Worm (Caenorhabditis elegans) whole organism, young adult: ENCODE results near the gene Y73C8C.12.

ENCODE experiments used
- B0035.1 ChIP-seq: sonication (generic microtip); optimal IDR thresholded peaks from 2 replicates; lab custom pipeline; 2016; ENCODE audit warnings: missing genetic modification characterization, mild to moderate bottlenecking, missing compliant biosample characterization, missing genotype, missing genetic modification reagents
- C17E4.6 ChIP-seq: fragments of 200-800 bp; sonication (Bioruptor generic); IDR thresholded peaks from 2 replicates; pipeline ENCODE4 v1.3.6; 2022; ENCODE audit warnings: missing genetic modification reagents, missing genetic modification characterization, missing compliant biosample characterization
- F23B12.7 ChIP-seq: sonication (generic microtip); optimal IDR thresholded peaks from 2 replicates; lab custom pipeline; 2017; ENCODE audit warnings: missing genetic modification characterization, mild to moderate bottlenecking, missing compliant biosample characterization, antibody characterized with exemption, moderate library complexity; ENCODE audit not compliant: insufficient read depth
- F33H1.4 ChIP-seq: fragments of 200-800 bp; sonication (Bioruptor generic); IDR thresholded peaks from 2 replicates; pipeline ENCODE4 v1.3.6; 2022; ENCODE audit warnings: missing genetic modification reagents, missing genetic modification characterization, missing compliant biosample characterization
- F37B4.10 ChIP-seq: fragments of 200-800 bp; sonication (Bioruptor generic); IDR thresholded peaks from 2 replicates; pipeline ENCODE4 v1.3.6; 2022; ENCODE audit warnings: missing genetic modification characterization, missing compliant biosample characterization
- F39B2.1 ChIP-seq: fragments of 200-800 bp; sonication (Bioruptor generic); IDR thresholded peaks from 2 replicates; pipeline ENCODE4 v1.3.6; 2022; ENCODE audit warnings: missing genetic modification reagents, missing genetic modification characterization, missing compliant biosample characterization
- F49E8.2 ChIP-seq: sonication (generic microtip); optimal IDR thresholded peaks from 3 replicates; lab custom pipeline; 2017; ENCODE audit warnings: missing genetic modification characterization, mild to moderate bottlenecking, missing compliant biosample characterization, antibody characterized with exemption, moderate library complexity; ENCODE audit not compliant: insufficient read depth
- F57A8.1 ChIP-seq: fragments of 200-800 bp; sonication (Bioruptor generic); optimal IDR thresholded peaks from 2 replicates; lab custom pipeline; 2018; ENCODE audit warnings: mild to moderate bottlenecking, missing genetic modification characterization, moderate library complexity, missing compliant biosample characterization
- T26A5.8 ChIP-seq: sonication (generic microtip); optimal IDR thresholded peaks from 2 replicates; lab custom pipeline; 2016; ENCODE audit warnings: missing genetic modification characterization, missing compliant biosample characterization
- aptf-2 ChIP-seq: fragments of 200-800 bp; sonication (Bioruptor generic); conservative IDR thresholded peaks from 2 replicates; pipeline ENCODE4 v1.3.6; 2022; ENCODE audit warnings: missing genetic modification reagents, missing genetic modification characterization, missing compliant biosample characterization
- atf-7 ChIP-seq: sonication (generic microtip); optimal IDR thresholded peaks from 2 replicates; lab custom pipeline; 2017; ENCODE audit warnings: mild to moderate bottlenecking, missing genetic modification characterization, missing compliant biosample characterization
- athp-1 ChIP-seq: sonication (generic microtip); optimal IDR thresholded peaks from 2 replicates; lab custom pipeline; 2017; ENCODE audit warnings: mild to moderate bottlenecking, missing genetic modification characterization, missing compliant biosample characterization
- bed-1 ChIP-seq: fragments of 200-800 bp; sonication (Bioruptor generic); IDR thresholded peaks from 2 replicates; pipeline ENCODE4 v1.3.6; 2022; ENCODE audit warnings: missing genetic modification reagents, missing genetic modification characterization, missing compliant biosample characterization
- bed-2 ChIP-seq: fragments of 200-800 bp; sonication (Bioruptor generic); IDR thresholded peaks from 2 replicates; pipeline ENCODE4 v1.3.6; 2022; ENCODE audit warnings: missing genetic modification reagents, missing genetic modification characterization, missing compliant biosample characterization
- ceh-58 ChIP-seq: fragments of 200-800 bp; sonication (Bioruptor generic); IDR thresholded peaks from 2 replicates; pipeline ENCODE4 v1.3.6; 2022; ENCODE audit warnings: missing genetic modification characterization, missing compliant biosample characterization
- die-1 ChIP-seq: sonication (generic microtip); optimal IDR thresholded peaks from 2 replicates; lab custom pipeline; 2016; ENCODE audit warnings: missing genotype, mild to moderate bottlenecking, missing genetic modification characterization, missing compliant biosample characterization
- dox-1 ChIP-seq: fragments of 200-800 bp; sonication (Bioruptor generic); IDR thresholded peaks from 2 replicates; pipeline ENCODE4 v1.3.6; 2022; ENCODE audit warnings: missing genetic modification reagents, missing genetic modification characterization, missing compliant biosample characterization
- dpff-1 ChIP-seq: sonication (generic microtip); optimal IDR thresholded peaks from 2 replicates; lab custom pipeline; 2017; ENCODE audit warnings: mild to moderate bottlenecking, missing genetic modification characterization, missing compliant biosample characterization
- egl-18 ChIP-seq: fragments of 200-800 bp; sonication (Bioruptor generic); IDR thresholded peaks from 2 replicates; pipeline ENCODE4 v1.3.6; 2022; ENCODE audit warnings: missing genetic modification reagents, missing genetic modification characterization, missing compliant biosample characterization
- fkh-3 ChIP-seq: sonication (generic microtip); optimal IDR thresholded peaks from 2 replicates; lab custom pipeline; 2016; ENCODE audit warnings: mild to moderate bottlenecking, missing genetic modification characterization, missing compliant biosample characterization
- hlh-12 ChIP-seq: sonication (generic microtip); optimal IDR thresholded peaks from 2 replicates; lab custom pipeline; 2016; ENCODE audit warnings: missing genetic modification characterization, missing compliant biosample characterization
- hmg-1.2 ChIP-seq: fragments of 200-800 bp; sonication (Bioruptor generic); IDR thresholded peaks from 2 replicates; pipeline ENCODE4 v1.3.6; 2022; ENCODE audit warnings: missing genetic modification reagents, missing genetic modification characterization, missing compliant biosample characterization
- hsf-1 ChIP-seq: fragments of 200-800 bp; sonication (Bioruptor generic); IDR thresholded peaks from 2 replicates; pipeline ENCODE4 v1.3.6; 2022; ENCODE audit warnings: missing genetic modification reagents, missing genetic modification characterization, missing compliant biosample characterization
- let-526 ChIP-seq: fragments of 200-800 bp; sonication (Bioruptor generic); IDR thresholded peaks from 2 replicates; pipeline ENCODE4 v1.3.6; 2022; ENCODE audit warnings: missing genetic modification reagents, missing genetic modification characterization, missing compliant biosample characterization
- lsy-27 ChIP-seq: sonication (generic microtip); optimal IDR thresholded peaks from 2 replicates; lab custom pipeline; 2017; ENCODE audit warnings: missing genetic modification characterization, mild to moderate bottlenecking, missing compliant biosample characterization, antibody characterized with exemption, missing genotype, borderline replicate concordance; ENCODE audit not compliant: insufficient read depth
- mel-28 ChIP-seq: sonication (generic microtip); optimal IDR thresholded peaks from 2 replicates; lab custom pipeline; 2016; ENCODE audit warnings: borderline replicate concordance, mild to moderate bottlenecking, missing genetic modification characterization, missing compliant biosample characterization
- mes-4 ChIP-seq: sonication (generic microtip); optimal IDR thresholded peaks from 2 replicates; lab custom pipeline; 2016; ENCODE audit warnings: missing genotype, missing genetic modification characterization, missing compliant biosample characterization
- nfya-2 ChIP-seq: fragments of 200-800 bp; sonication (Bioruptor generic); IDR thresholded peaks from 2 replicates; pipeline ENCODE4 v1.3.6; 2022; ENCODE audit warnings: missing genetic modification reagents, missing genetic modification characterization, missing compliant biosample characterization
- nhr-80 ChIP-seq: sonication (generic microtip); optimal IDR thresholded peaks from 2 replicates; lab custom pipeline; 2016; ENCODE audit warnings: missing genetic modification characterization, missing compliant biosample characterization
- repo-1 ChIP-seq: sonication (generic microtip); optimal IDR thresholded peaks from 2 replicates; lab custom pipeline; 2017; ENCODE audit warnings: mild to moderate bottlenecking, missing genetic modification characterization, missing compliant biosample characterization
- rpc-1 ChIP-seq, 2 experiments: fragments of 150-350 bp in 1 of 2; sonication (generic microtip) in 1 of 2; optimal IDR thresholded peaks; 2 replicates each; lab custom pipeline; 2014 to 2018; ENCODE audit warnings: missing biosample characterization in 1 of 2, missing genetic modification characterization in 1 of 2, missing genetic modification reagents in 1 of 2, missing genotype in 1 of 2
- snpc-1.3 ChIP-seq: sonication (generic microtip); optimal IDR thresholded peaks from 2 replicates; lab custom pipeline; 2017; ENCODE audit warnings: missing genetic modification characterization, mild to moderate bottlenecking, missing compliant biosample characterization, antibody characterized with exemption, moderate library complexity, missing genotype, missing genetic modification reagents; ENCODE audit not compliant: insufficient read depth
- sptf-2 ChIP-seq: fragments of 200-800 bp; sonication (Bioruptor generic); optimal IDR thresholded peaks from 2 replicates; lab custom pipeline; 2018; ENCODE audit warnings: mild to moderate bottlenecking, missing genetic modification characterization, missing compliant biosample characterization
- tbp1 ChIP-seq: fragments of 200-800 bp; sonication (Bioruptor generic); optimal IDR thresholded peaks from 2 replicates; lab custom pipeline; 2018; ENCODE audit warnings: mild to moderate bottlenecking, missing genetic modification characterization, missing compliant biosample characterization
- tbx-9 ChIP-seq: sonication (generic microtip); optimal IDR thresholded peaks from 2 replicates; lab custom pipeline; 2016; ENCODE audit warnings: borderline replicate concordance, missing genetic modification characterization, inconsistent platforms, missing compliant biosample characterization
- unc-62 ChIP-seq: fragments of 150-350 bp; optimal IDR thresholded peaks from 2 replicates; lab custom pipeline; 2014; ENCODE audit warnings: missing biosample characterization, missing genetic modification reagents, missing genetic modification characterization
- zim-3 ChIP-seq: sonication (generic microtip); optimal IDR thresholded peaks from 2 replicates; lab custom pipeline; 2017; ENCODE audit warnings: mild to moderate bottlenecking, missing genetic modification characterization, moderate library complexity, missing compliant biosample characterization
- ztf-22 ChIP-seq: fragments of 200-800 bp; sonication (Bioruptor generic); optimal IDR thresholded peaks from 2 replicates; lab custom pipeline; 2018; ENCODE audit warnings: mild to moderate bottlenecking, missing genetic modification characterization, moderate library complexity, missing compliant biosample characterization

The Y73C8C.12 gene

DNA sequence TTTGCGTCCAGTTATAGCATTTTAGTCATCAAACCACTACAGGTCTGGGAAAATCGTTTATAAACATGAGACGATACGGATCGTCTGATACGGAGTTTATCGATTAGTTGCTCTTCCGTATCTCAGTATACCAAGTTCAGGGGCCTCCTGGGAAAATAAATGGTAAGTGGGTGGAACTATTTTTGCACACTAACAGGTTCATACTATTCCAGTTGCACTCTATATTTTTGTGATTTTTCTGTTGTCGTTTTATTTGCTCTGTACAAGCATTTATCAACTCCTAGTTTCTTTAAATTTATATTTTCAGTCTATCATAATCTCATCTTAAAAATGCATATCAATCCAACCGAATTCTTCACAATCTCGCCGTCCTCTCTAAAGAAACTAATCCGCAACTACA lies 10.0 kb upstream of the Y73C8C.12 start, which contains the start of gene Y73C8C.3:
TSS of gene Y73C8C.3 (plus strand) at position 301 of the 400 bp plus-strand sequence.
- TF ChIP-seq hmg-1.2 (GFP tag; lab: Robert Waterston, UW) (no peak), athp-1 (no peak), T26A5.8 (tag; lab: Kevin White, UChicago) (no peak)
- TF ChIP-seq, all 124 proteins: peak for 0

DNA sequence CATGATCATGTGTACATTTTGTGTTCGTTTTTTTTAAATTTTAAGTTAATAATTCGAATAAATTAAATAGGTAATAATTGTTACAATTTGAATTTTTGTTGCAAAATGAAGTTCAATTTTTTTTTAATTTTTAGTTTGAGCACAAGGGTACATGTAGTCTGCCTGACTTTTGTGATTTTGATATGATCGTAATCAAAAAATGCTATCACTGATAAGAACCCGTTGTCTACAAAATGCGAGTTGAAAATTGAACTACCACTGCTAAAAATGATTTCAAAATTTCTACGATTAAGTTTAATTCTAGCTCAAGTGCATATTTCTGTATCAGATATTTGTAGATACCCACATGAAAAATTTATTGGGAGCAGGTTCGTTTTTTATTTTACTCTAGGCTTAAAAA lies 6.8 kb upstream of the Y73C8C.12 start, which contains the start of gene clec-210:
TSS of gene clec-210 (plus strand) at position 211 of the 400 bp plus-strand sequence.
- TF ChIP-seq F37B4.10 (GFP tag; lab: Robert Waterston, UW) (no peak), nhr-80 (tag; lab: Kevin White, UChicago) (peak; percentile 33)

DNA sequence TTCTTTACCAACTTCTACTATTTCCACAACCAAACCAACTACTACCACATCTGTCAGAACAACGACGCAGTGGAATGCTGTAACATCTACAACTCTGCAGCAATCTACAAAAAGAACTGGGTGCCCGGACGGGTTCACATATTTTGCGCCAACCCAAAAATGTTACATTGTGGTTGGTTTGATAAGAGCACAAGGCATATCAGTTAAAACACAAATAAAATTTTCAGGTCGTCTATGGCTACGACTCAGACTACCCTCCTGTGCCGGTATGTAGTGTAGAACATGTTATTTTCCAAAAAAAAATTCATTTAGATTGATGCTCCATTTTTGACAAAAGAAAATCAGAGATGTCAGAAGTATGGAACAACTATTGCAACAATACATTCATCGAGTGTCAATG lies 5.8 kb upstream of the Y73C8C.12 start:
- TF ChIP-seq ztf-22 (GFP tag; lab: Kevin White, UChicago) = no peak
- TF ChIP-seq C17E4.6 (GFP tag; lab: Robert Waterston, UW) = no peak
- TF ChIP-seq dox-1 (GFP tag; lab: Robert Waterston, UW) = 0 out of 2 replicates have a peak, but pooled peaks have one; percentile 34
- TF ChIP-seq sptf-2 = no peak
- peak; percentile 50 for TF ChIP-seq nhr-80 (tag; lab: Kevin White, UChicago)

DNA sequence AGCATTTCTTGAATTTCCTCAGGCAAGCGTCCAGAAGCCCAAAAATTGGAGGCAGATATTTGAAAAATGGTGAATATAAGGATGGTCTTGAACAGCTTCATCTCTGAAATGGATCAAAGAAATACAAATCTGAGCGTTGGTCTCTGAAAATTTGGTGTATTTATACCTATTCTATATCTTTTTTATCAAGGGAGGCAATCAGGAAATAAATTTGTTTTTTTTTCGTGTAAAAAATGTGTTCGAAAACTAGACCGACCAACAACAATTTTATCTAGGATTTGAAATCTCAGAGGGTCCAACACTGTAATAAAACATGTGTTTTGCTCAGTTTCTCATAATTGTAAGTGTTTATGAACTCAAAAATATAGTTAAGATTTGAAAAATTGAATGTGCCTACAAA lies 3.3 kb upstream of the Y73C8C.12 start, which contains the start of gene srt-56:
TSS of gene srt-56 (minus strand) at position 101 of the 400 bp plus-strand sequence.
- no peak for TF ChIP-seq F33H1.4
- TF ChIP-seq B0035.1 (tag; lab: Kevin White, UChicago) = no peak
- no peak for TF ChIP-seq T26A5.8 (tag; lab: Kevin White, UChicago)
- no peak for TF ChIP-seq zim-3
- TF ChIP-seq tbp1 (GFP tag; lab: Kevin White, UChicago) = no peak
- no peak for TF ChIP-seq hlh-12 (tag; lab: Kevin White, UChicago)
- TF ChIP-seq dpff-1 = no peak
- no peak for TF ChIP-seq tbx-9 (tag; lab: Kevin White, UChicago)
- no peak for TF ChIP-seq F39B2.1 (GFP tag; lab: Robert Waterston, UW)
- no peak for TF ChIP-seq F49E8.2 (tag; lab: Kevin White, UChicago)
- TF ChIP-seq atf-7 (tag; lab: Kevin White, UChicago) = no peak
- no peak for TF ChIP-seq lsy-27 (tag; lab: Kevin White, UChicago)

DNA sequence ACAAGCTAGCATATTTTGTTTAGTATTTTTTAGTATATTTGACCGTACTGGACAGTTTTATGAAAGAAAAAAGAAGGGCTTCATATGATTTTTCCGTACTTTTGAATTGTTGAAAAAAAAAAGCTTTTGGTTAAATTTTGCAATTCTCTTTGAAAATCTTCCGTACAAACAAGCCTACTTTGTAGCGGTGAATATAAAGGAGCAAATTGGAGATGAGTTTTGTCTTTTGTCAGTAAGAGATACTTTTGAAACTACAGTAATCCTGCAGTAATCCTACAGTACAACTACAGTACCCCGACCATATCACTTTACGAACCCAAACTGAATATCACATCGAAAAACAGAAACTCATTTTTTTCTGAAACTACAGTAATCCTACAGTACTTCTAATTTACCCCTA lies 2.6 kb upstream of the Y73C8C.12 start:
- TF ChIP-seq nfya-2 (GFP tag; lab: Robert Waterston, UW) = no peak
- TF ChIP-seq ceh-58 (GFP tag; lab: Robert Waterston, UW) = no peak
- TF ChIP-seq unc-62 (GFP tag; lab: Kevin White, UChicago) = no peak
- TF ChIP-seq dox-1 (GFP tag; lab: Robert Waterston, UW) = no peak
- no peak for TF ChIP-seq die-1 (tag; lab: Kevin White, UChicago)
- no peak for TF ChIP-seq bed-2 (GFP tag; lab: Robert Waterston, UW)
- no peak for TF ChIP-seq F23B12.7
- no peak for TF ChIP-seq hsf-1 (GFP tag; lab: Robert Waterston, UW)
- no peak for TF ChIP-seq F57A8.1 (GFP tag; lab: Kevin White, UChicago)
- no peak for TF ChIP-seq mes-4 (tag; lab: Kevin White, UChicago)
- TF ChIP-seq let-526 (GFP tag; lab: Robert Waterston, UW) = no peak
- TF ChIP-seq repo-1 (tag; lab: Kevin White, UChicago) = no peak
- no peak for TF ChIP-seq fkh-3 (tag; lab: Kevin White, UChicago)
- TF ChIP-seq rpc-1 (optimal IDR thresholded peaks at IDR 0.05; lab: Kevin White, UChicago) = no peak
- TF ChIP-seq rpc-1 (tag; optimal IDR thresholded peaks at IDR 0.05; lab: Kevin White, UChicago) = no peak
- no peak for TF ChIP-seq mel-28
- TF ChIP-seq aptf-2 (GFP tag; lab: Robert Waterston, UW) = no peak
- TF ChIP-seq egl-18 (GFP tag; lab: Robert Waterston, UW) = no peak
- TF ChIP-seq snpc-1.3 = no peak
- no peak for TF ChIP-seq bed-1 (GFP tag; lab: Robert Waterston, UW)
